Worm (Caenorhabditis elegans) whole organism, late embryonic: ENCODE data around the gene F15H10.8.

Experiments used
- C08G9.2 ChIP-seq: sonication (generic microtip); optimal IDR thresholded peaks from 2 replicates; lab custom pipeline; 2016; ENCODE audit warnings: mild to moderate bottlenecking, missing genetic modification characterization, moderate library complexity, missing compliant biosample characterization
- hlh-6 ChIP-seq: sonication (generic microtip); optimal IDR thresholded peaks from 2 replicates; lab custom pipeline; 2016; ENCODE audit warnings: missing genotype, missing genetic modification characterization, missing compliant biosample characterization
- pqm-1 ChIP-seq: sonication (generic microtip); optimal IDR thresholded peaks from 2 replicates; lab custom pipeline; 2016; ENCODE audit warnings: missing genetic modification characterization, missing compliant biosample characterization
- unc-3 ChIP-seq, 2 experiments: fragments of 200-800 bp in 1 of 2; sonication (Bioruptor generic) in 1 of 2; sonication (generic microtip) in 1 of 2; conservative IDR thresholded peaks in 1 of 2; optimal IDR thresholded peaks in 1 of 2; 2 replicates each; pipeline versions ENCODE4 v1.3.6 to Lab custom; 2016 to 2022; ENCODE audit warnings: missing compliant biosample characterization in 2 of 2, missing genetic modification characterization in 2 of 2, missing genetic modification reagents in 1 of 2

DNA sequence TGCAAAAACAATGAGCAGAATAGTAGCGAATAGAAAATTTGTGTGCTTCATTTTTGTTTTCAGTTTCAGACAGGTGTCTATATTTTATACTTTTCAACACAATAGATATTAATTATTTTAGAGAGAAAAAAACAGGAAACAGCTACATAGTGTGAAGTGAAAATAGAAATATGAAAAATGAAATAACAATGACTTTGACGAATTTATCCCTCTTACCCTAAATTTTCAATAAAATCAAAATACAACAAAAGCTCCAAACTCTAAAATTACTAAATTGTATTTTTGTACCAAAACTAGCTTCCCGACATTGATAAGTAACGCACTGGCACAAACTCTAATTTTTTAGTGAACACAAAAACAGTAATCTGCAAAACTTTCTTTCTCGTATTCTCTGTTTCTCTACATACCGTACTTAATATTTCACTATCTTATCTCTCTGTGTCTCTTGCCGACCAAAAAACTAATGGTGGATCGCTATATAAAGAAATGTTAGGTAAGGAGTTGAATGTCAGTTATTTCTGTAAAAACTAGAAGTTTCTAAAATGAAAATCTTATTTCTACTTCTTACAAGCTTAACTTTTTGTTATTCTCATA is 7.4 kb downstream of the F15H10.8 start, which contains the start of the genes col-151 and ugt-1:
- no peak for TF ChIP-seq pqm-1 (tag; lab: Kevin White, UChicago)
- no peak for TF ChIP-seq hlh-6 (tag; lab: Kevin White, UChicago)
- TF ChIP-seq unc-3 (GFP tag; conservative IDR thresholded peaks at IDR 0.05; lab: Robert Waterston, UW), result no peak
- no peak for TF ChIP-seq unc-3 (tag; optimal IDR thresholded peaks at IDR 0.05; lab: Kevin White, UChicago)
- TF ChIP-seq C08G9.2, result no peak
